Fruit fly (Drosophila melanogaster) whole organism, wandering third instar larva: Measurements from ENCODE around the gene CG4291.

Experiments used
- CrebA ChIP-seq: fragments of 200-800 bp; sonication (Bioruptor generic); optimal IDR thresholded peaks from 2 replicates; lab custom pipeline; 2016; ENCODE audit warnings: missing biosample characterization, mild to moderate bottlenecking, missing genetic modification characterization, borderline replicate concordance
- Dfd ChIP-seq: fragments of >200 bp; optimal IDR thresholded peaks from 2 replicates; lab custom pipeline; 2017; ENCODE audit warnings: missing biosample characterization, missing genetic modification characterization
- Vsx2 ChIP-seq: fragments of 200-300, 225-300 bp; sonication (Bioruptor generic); optimal IDR thresholded peaks from 2 replicates; lab custom pipeline; 2018; ENCODE audit warnings: missing biosample characterization, missing genetic modification characterization; ENCODE audit not compliant: partially characterized antibody
- sv ChIP-seq: fragments of 200-800 bp; sonication (Bioruptor generic); optimal IDR thresholded peaks from 3 replicates; lab custom pipeline; 2016; ENCODE audit warnings: missing biosample characterization, missing genetic modification characterization
- usp ChIP-seq: fragments of >200 bp; optimal IDR thresholded peaks from 2 replicates; lab custom pipeline; 2017; ENCODE audit warnings: missing biosample characterization, missing genetic modification characterization
- woc ChIP-seq: sonication (Bioruptor generic); optimal IDR thresholded peaks from 2 replicates; lab custom pipeline; 2016; ENCODE audit warnings: missing biosample characterization, mild to moderate bottlenecking, missing genetic modification characterization

DNA sequence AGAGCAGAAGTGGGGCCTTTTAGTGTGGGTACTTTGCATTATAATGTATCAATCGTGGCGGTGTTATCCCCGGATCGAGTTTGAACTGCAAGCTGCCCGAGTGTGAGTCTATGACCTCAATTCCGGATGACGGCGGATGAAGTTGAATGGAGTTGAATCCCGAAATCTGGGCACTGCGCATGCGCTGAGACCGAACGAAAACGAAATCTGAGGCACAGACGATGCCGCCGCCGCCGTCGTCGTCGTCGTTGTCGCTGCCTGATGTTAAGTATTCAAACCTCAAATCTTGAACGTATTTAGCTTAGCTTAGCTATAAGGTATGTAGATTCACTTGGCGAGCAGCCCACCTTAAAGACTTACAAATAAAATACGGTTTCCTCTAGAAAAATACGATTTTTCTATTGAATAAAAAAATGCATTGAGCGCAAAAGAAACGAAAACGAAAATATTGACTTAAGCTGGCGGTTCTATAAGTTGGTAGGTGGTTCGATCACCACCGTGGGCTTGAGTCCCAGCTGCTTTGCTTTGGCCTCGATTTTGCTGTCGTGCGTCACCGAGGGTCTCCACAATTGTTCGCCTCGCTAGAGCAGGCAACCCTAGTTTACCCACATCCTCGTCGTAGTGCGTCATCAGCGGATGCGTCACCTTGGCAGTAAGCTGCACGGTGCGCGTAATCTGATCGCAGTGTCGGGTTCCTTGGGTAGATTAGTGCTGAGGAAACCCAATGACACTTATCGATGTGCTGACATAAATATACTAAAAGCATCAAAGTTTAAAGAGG lies 21.4 kb upstream of the CG4291 start:
- TF ChIP-seq Vsx2 (GFP tag; lab: Kevin White, UChicago) (no peak), woc (GFP tag; lab: Kevin White, UChicago) (no peak), usp (GFP tag; lab: Kevin White, UChicago) (no peak), Dfd (GFP tag; lab: Kevin White, UChicago) (no peak), CrebA (no peak), sv (GFP tag; lab: Kevin White, UChicago) (no peak)
